Worm (Caenorhabditis elegans): Measurements from ENCODE around the gene K01A11.1.

- TF ChIP-seq K09A11.1 (tag; optimal IDR thresholded peaks at IDR 0.05; ENCODE audit: insufficient read depth) (no peak), tbx-2 (tag; optimal IDR thresholded peaks at IDR 0.05) (peak; percentile 8), odd-2 (tag; optimal IDR thresholded peaks at IDR 0.05) (no peak), sox-2 (GFP tag; IDR thresholded peaks at IDR 0.05) (no peak), hlh-8 (tag; optimal IDR thresholded peaks at IDR 0.05) (no peak), ama-1 (optimal IDR thresholded peaks at IDR 0.05) (no peak)
Measured at ce11 chrIII:3404354-3404913, 26.9 kb downstream of the K01A11.1 start, which contains the start of the genes npp-9 and F59A2.5.
